Worm (Caenorhabditis elegans): ENCODE measurements around the gene K01G5.10.
"Not testable (repeated sequence)": the region's sequence is repeated elsewhere in the genome, so short reads cannot be mapped to it uniquely, and the experiment has no call there.

The K01G5.10 gene

DNA sequence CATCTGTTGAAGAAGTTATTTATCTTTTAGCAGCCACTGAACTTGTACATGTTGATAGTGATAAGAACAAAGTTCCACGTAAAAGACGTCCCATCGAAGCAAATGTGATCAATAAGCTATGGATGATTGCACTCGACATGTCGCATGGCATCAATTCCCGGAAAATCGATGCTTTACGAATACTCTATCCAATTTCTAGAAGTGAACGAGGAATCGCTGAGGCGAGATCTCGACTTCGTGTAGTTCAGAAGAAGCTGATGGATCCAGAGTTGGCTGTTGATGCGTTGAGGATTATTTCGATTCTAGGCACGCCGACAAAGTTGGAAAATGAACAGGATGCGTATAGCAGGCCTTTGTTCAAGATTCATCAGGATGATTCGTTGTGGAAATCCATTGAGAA is 11.4 kb upstream of the K01G5.10 start:
- no peak for TF ChIP-seq klf-2 (GFP tag; conservative IDR thresholded peaks at IDR 0.05)
- no peak for TF ChIP-seq ztf-29 (GFP tag; IDR thresholded peaks at IDR 0.05)
- TF ChIP-seq cog-1 (tag; optimal IDR thresholded peaks at IDR 0.05): no peak
- TF ChIP-seq T22C8.4 (GFP tag; IDR thresholded peaks at IDR 0.05): no peak

DNA sequence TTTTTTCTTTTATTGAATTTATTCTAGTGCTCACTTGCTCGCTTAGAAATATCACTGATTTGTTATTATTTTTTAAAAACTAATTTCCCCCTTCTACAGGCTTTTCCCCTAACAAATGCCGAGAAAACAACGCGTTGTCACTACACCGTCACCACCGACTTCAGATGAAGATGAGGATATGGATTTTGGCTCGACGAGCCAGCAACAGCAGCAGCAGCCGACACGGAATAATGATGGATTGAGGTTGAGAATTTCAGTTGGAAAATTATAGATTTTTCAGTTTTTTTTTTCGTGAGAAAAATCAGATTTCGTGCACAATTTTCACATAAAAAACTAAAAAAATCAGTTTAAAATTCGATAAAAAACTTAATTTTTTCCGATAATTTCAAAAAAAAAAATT is 4.7 kb upstream of the K01G5.10 start, which contains the start of gene dpy-28:
Gene dpy-28, plus strand, starts transcription at position 100 of the 400 bp plus-strand sequence.
- TF ChIP-seq ztf-29 (GFP tag; IDR thresholded peaks at IDR 0.05) (no peak), ztf-23 (GFP tag; IDR thresholded peaks at IDR 0.05) (no peak), flt-1 (GFP tag; IDR thresholded peaks at IDR 0.05) (no peak), tab-1 (GFP tag; IDR thresholded peaks at IDR 0.05) (no peak), cog-1 (tag; optimal IDR thresholded peaks at IDR 0.05) (no peak), med-1 (GFP tag; optimal IDR thresholded peaks at IDR 0.05; ENCODE audit: insufficient read depth) (no peak), T22C8.4 (GFP tag; IDR thresholded peaks at IDR 0.05) (no peak), ref-1 (GFP tag; conservative IDR thresholded peaks at IDR 0.05) (no peak), klf-2 (GFP tag; conservative IDR thresholded peaks at IDR 0.05) (no peak)

DNA sequence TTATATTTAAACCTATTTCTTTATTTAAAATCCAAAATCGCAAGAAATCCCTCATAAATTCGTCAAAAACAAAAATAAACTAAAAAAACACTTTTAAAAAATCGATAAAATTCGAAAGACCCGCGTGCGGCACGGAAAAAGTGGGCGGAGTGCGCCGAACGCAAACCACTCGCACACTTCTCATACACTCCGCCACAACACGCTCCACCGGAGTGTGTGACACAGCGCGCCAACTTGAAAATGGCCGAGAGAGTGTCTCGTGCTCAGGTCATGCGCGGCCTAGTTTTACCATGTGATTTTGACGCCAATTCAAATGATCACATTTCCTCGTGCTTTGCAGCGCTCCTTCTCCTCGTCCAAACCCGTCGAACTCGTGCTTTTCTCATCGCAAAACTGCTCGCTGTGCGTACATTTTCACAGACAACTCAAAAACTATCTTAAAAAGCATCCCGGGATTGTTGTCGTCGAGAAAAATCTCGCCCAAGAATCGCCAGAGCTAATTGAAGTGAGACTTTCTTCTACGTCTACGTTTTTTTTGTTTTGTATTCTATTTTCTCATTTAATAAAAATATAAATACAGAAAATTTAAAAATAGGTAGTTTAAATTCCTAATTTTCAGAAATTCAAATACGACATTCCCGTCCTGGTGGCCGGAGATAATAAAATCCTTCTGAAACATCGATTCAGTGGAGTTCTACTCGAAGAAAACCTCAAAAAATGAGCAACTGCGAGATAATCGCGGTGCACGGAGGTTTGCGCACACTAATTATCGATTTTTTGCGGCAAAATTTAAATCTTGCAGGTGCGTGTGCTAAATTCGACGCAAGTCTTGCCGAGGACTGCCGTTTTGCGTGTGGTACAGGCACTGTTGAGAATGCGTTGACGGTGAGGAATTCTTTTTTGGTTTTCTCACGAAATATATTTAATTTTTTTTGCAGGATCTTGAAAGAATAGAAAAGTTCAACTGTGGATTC is 1.0 kb upstream of the K01G5.10 start, which contains the start of gene tasp-1:
Gene tasp-1, plus strand, starts transcription at position 258 of the 974 bp plus-strand sequence.
- TF ChIP-seq cog-1 (tag; optimal IDR thresholded peaks at IDR 0.05) (peak; percentile 100), T22C8.4 (GFP tag; IDR thresholded peaks at IDR 0.05) (peak; percentile 100), klf-2 (GFP tag; conservative IDR thresholded peaks at IDR 0.05) (peak; percentile 93), tab-1 (GFP tag; IDR thresholded peaks at IDR 0.05) (peak; percentile 93), ztf-23 (GFP tag; IDR thresholded peaks at IDR 0.05) (peak; percentile 100), ref-1 (GFP tag; conservative IDR thresholded peaks at IDR 0.05) (peak; percentile 80), med-1 (GFP tag; optimal IDR thresholded peaks at IDR 0.05; ENCODE audit: insufficient read depth) (peak; percentile 83), ztf-29 (GFP tag; IDR thresholded peaks at IDR 0.05) (peak; percentile 92), flt-1 (GFP tag; IDR thresholded peaks at IDR 0.05) (peak; percentile 98)

DNA sequence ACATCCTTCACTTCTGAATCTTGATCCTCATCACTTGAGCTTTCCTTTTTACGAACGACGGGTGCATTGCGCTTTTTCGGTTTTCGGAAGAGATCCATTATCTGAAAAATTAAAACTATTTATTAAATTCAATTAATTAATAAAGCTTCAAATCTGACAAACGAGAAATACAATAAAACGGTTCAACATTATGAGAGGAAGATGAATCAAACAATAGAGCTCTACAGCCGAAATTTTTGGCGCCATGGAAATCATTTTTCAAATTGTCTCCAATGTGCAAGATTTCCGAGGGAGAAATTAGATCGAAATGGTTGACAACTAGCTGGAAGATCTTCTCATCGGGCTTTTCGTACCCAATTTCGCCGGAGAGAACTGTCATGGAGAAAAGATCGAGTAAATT is 782 bp downstream of the K01G5.10 start, which contains the start of gene rnf-113:
Gene rnf-113, minus strand, starts transcription at position 101 of the 400 bp plus-strand sequence.
- TF ChIP-seq T22C8.4 (GFP tag; IDR thresholded peaks at IDR 0.05) (no peak), klf-2 (GFP tag; conservative IDR thresholded peaks at IDR 0.05) (no peak), ref-1 (GFP tag; conservative IDR thresholded peaks at IDR 0.05) (no peak), flt-1 (GFP tag; IDR thresholded peaks at IDR 0.05) (no peak), tab-1 (GFP tag; IDR thresholded peaks at IDR 0.05) (no peak), ztf-29 (GFP tag; IDR thresholded peaks at IDR 0.05) (no peak), cog-1 (tag; optimal IDR thresholded peaks at IDR 0.05) (no peak), ztf-23 (GFP tag; IDR thresholded peaks at IDR 0.05) (no peak), med-1 (GFP tag; optimal IDR thresholded peaks at IDR 0.05; ENCODE audit: insufficient read depth) (no peak)

DNA sequence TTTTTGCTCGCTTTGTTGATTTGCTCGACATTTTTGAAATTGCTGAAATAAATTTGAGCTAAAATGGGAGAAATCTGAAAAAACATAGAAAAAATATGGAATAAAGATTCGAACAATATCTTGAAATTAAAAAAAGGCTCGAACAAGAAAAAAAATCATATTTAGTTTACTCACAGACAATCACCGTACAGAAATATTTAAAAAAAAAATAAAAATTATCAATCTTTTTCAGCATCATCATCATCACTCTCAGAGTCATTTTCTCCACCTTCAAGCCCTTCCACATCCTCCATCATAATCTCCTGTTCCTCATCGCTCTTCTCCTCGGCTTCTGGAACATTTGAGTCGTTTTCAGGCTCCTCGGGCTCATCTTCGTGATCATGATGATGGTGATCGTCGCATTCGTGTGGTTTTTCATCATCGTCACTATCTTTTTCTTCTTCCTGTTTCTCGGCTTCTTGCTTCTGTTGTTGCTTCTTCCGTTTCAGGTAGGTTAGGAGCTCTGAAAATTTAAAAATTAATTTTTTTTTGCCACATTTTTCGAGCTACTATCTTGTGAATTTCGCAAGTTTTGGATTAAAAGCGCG is 2.7 kb downstream of the K01G5.10 start, which contains the start of gene hpl-2:
Gene hpl-2, minus strand, starts transcription at position 51 of the 587 bp plus-strand sequence.
- TF ChIP-seq tab-1 (GFP tag; IDR thresholded peaks at IDR 0.05) (no peak), flt-1 (GFP tag; IDR thresholded peaks at IDR 0.05) (no peak), ztf-23 (GFP tag; IDR thresholded peaks at IDR 0.05) (no peak), ztf-29 (GFP tag; IDR thresholded peaks at IDR 0.05) (no peak), T22C8.4 (GFP tag; IDR thresholded peaks at IDR 0.05) (no peak), med-1 (GFP tag; optimal IDR thresholded peaks at IDR 0.05; ENCODE audit: insufficient read depth) (no peak), ref-1 (GFP tag; conservative IDR thresholded peaks at IDR 0.05) (no peak), klf-2 (GFP tag; conservative IDR thresholded peaks at IDR 0.05) (no peak), cog-1 (tag; optimal IDR thresholded peaks at IDR 0.05) (no peak)

DNA sequence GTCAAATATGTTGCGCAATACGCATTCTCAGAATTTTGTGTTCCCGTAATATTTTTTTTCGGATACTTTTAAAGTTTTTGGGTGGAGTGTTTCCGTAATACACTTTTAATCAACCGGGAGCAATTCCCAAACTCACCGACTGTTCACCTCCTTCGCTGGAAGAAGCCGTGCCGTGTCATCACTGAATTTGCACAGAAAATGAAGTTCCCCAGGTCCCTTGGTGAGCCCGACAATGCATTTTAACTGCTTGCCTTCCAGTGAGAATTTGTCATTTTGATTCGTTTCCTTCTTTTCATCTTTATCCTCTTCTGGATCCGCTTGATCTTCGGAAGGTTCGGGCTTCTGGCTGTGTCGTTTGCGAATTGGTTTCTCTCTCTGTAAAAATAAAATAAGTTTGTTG is 3.9 kb downstream of the K01G5.10 start:
- no peak for TF ChIP-seq flt-1 (GFP tag; IDR thresholded peaks at IDR 0.05)
- no peak for TF ChIP-seq ztf-23 (GFP tag; IDR thresholded peaks at IDR 0.05)
- no peak for TF ChIP-seq cog-1 (tag; optimal IDR thresholded peaks at IDR 0.05)
- no peak for TF ChIP-seq ztf-29 (GFP tag; IDR thresholded peaks at IDR 0.05)
- no peak for TF ChIP-seq tab-1 (GFP tag; IDR thresholded peaks at IDR 0.05)
- no peak for TF ChIP-seq T22C8.4 (GFP tag; IDR thresholded peaks at IDR 0.05)
- TF ChIP-seq ref-1 (GFP tag; conservative IDR thresholded peaks at IDR 0.05): no peak
- TF ChIP-seq med-1 (GFP tag; optimal IDR thresholded peaks at IDR 0.05; ENCODE audit: insufficient read depth): no peak

DNA sequence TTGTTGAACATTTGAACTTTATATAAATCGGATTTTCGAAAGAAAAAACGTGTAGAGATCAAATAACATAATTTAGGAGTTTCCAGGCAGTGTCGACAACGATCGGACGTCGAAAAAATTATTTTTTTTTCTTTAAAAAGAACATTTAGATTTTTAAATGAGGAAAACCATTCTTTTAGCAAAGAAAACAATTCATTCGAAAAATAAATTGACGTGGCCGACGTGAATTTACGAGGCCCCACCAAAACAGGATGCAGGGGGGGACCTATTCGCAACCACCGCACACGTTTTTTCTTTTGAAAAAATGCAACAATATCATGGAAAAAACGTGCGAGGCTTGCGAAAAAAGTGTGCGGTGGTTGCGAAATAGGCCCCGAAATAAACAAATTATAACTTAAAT is 8.3 kb downstream of the K01G5.10 start, which contains the start of gene enu-3.6:
Gene enu-3.6, plus strand, starts transcription at position 392 of the 400 bp plus-strand sequence.
- TF ChIP-seq T22C8.4, ztf-29, ztf-23 (GFP tag; IDR thresholded peaks at IDR 0.05): not testable (repeated sequence)

DNA sequence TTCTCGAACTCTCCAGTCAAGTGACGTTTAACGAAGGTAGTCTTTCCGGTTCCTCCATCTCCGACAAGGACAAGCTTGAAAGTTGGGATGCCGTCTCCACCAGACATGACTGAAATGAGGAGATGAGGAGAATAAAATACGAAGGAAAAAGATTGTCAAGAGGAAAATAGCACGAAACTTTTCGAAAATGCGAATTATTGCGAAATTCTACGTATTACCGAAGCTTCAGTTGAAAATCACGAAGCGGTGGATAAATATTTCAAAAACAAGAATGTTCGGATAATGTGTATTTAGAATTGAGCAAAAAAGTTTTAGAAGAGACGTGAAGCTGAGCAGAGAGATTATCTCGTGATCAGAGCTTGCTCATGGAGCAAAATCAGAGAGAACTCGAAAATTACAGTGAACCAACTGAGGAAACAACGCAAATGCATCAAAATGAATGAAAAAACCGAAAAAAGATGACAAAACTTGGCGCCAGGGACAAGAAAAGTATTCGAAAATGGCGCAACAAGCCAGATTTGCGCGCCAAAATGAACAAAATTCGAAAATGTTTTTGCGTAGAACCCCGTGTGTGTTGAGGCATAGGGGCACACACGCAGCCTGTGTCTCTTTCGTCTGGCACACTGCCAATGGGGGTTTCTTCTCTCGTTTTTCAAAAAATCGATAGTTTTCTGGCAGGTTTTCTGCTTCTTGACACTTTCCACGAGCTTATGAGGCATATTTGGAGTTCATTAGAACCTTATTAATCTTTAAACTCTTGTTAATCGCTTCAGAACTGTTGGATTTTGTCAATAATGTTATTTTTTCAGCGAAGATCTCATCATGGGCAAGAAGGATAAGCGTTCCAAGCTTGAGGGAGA is 10.5 kb downstream of the K01G5.10 start, which contains the start of the genes ran-1 and dkc-1:
Gene ran-1, minus strand, starts transcription at position 109 of the 860 bp plus-strand sequence.
Gene dkc-1, plus strand, starts transcription at position 810 of the 860 bp plus-strand sequence.
- TF ChIP-seq ref-1 (GFP tag; conservative IDR thresholded peaks at IDR 0.05): no peak
- no peak for TF ChIP-seq flt-1 (GFP tag; IDR thresholded peaks at IDR 0.05)
- TF ChIP-seq T22C8.4 (GFP tag; IDR thresholded peaks at IDR 0.05): peak; percentile 72
- TF ChIP-seq med-1 (GFP tag; optimal IDR thresholded peaks at IDR 0.05; ENCODE audit: insufficient read depth): no peak
- TF ChIP-seq klf-2 (GFP tag; conservative IDR thresholded peaks at IDR 0.05): no peak
- TF ChIP-seq ztf-23 (GFP tag; IDR thresholded peaks at IDR 0.05): peak; percentile 100
- peak; percentile 50 for TF ChIP-seq cog-1 (tag; optimal IDR thresholded peaks at IDR 0.05)
- TF ChIP-seq tab-1 (GFP tag; IDR thresholded peaks at IDR 0.05): no peak
- no peak for TF ChIP-seq ztf-29 (GFP tag; IDR thresholded peaks at IDR 0.05)

All from whole organism, midembryonic.